Worm (Caenorhabditis elegans): Measurements from ENCODE around the gene C46E10.1.
"Not testable (repeated sequence)": the region's sequence is repeated elsewhere in the genome, so short reads cannot be mapped to it uniquely, and the experiment has no call there.

Gene C46E10.1

DNA sequence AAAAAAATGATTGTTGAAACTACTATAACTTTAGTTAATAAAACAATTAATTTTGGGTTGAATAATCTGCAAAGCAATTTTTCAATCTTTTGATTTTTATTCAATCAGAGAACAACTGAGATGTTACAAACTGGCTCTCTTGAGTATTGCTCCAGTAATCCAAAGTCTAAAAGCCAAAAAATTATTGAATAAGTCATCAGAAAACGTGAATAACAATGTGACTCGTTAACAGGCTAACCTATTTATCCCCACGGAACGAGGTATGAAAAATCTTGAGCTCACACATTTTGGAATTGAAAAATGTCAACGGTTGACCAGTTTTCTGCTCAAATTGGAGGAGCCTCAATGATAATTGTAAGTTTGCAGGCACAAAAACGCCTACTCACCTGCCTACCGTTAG, 33.5 kb downstream of the C46E10.1 start, which contains the start of gene srx-111:
TSS of gene srx-111 (plus strand) at position 301 of the 400 bp plus-strand sequence.
- TF ChIP-seq nhr-237 (tag; optimal IDR thresholded peaks at IDR 0.05) = no peak
- TF ChIP-seq fkh-4 (tag; optimal IDR thresholded peaks at IDR 0.05; ENCODE audit: borderline replicate concordance) = no peak
- TF ChIP-seq pqm-1 (tag; optimal IDR thresholded peaks at IDR 0.05) = no peak
- TF ChIP-seq nhr-90 (tag; optimal IDR thresholded peaks at IDR 0.05; ENCODE audit: poor library complexity) = no peak
- no peak for TF ChIP-seq ceh-90 (tag; optimal IDR thresholded peaks at IDR 0.05)

DNA sequence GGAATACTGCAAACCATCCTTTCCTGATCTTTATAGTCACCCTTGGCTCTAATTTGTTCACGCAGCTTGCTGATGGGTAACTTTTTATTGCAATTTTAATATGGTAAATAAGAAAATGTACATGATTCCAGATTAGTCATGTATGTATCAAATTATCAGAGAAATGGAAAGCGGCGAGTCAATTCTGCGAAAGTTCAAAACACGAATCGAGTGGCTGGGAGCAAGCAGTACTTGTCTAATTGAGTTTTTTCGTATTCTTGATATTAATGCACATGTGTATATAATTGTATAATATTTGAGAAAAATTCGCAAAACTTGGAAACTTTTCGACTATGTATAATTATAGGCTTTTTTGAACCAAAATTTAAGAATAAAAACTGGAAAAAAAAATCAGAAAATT, 35.0 kb downstream of the C46E10.1 start, which contains the start of gene T24E12.12:
TSS of gene T24E12.12 (plus strand) at position 281 of the 400 bp plus-strand sequence.
- TF ChIP-seq elt-2 (tag; optimal IDR thresholded peaks at IDR 0.05) (no peak), jun-1 (tag; optimal IDR thresholded peaks at IDR 0.05) (no peak), nhr-47 (tag; optimal IDR thresholded peaks at IDR 0.05) (no peak), tbx-2 (tag; optimal IDR thresholded peaks at IDR 0.05) (no peak), hpl-2 (GFP tag; optimal IDR thresholded peaks at IDR 0.05) (no peak), nhr-71 (tag; optimal IDR thresholded peaks at IDR 0.05) (peak; percentile 52), zag-1 (tag; optimal IDR thresholded peaks at IDR 0.05) (no peak), fkh-8 (tag; optimal IDR thresholded peaks at IDR 0.05) (peak; percentile 55), C04F5.9 (tag; optimal IDR thresholded peaks at IDR 0.05) (no peak)

- not testable (repeated sequence) for TF ChIP-seq lin-35 (GFP tag; optimal IDR thresholded peaks at IDR 0.05); aly-2 (tag; optimal IDR thresholded peaks at IDR 0.05); nhr-90 (tag; optimal IDR thresholded peaks at IDR 0.05; ENCODE audit: poor library complexity)
Measured at ce11 chrII:3761599-3761998, 37.6 kb downstream of the C46E10.1 start, which contains the start of gene T24E12.6. TSS of gene T24E12.6 (minus strand) at chrII:3761699.

ce11 chrII:3764486-3764885, 40.5 kb downstream of the C46E10.1 start, which contains the start of gene srx-112:
TSS of gene srx-112 (minus strand) at chrII:3764586.
- TF ChIP-seq pax-3 (tag; optimal IDR thresholded peaks at IDR 0.05) = no peak
- no peak for TF ChIP-seq egl-13 (tag; optimal IDR thresholded peaks at IDR 0.05)
- no peak for TF ChIP-seq aly-2 (tag; optimal IDR thresholded peaks at IDR 0.05)
- no peak for TF ChIP-seq nhr-77 (tag; optimal IDR thresholded peaks at IDR 0.05)
- TF ChIP-seq fkh-4 (tag; optimal IDR thresholded peaks at IDR 0.05; ENCODE audit: borderline replicate concordance) = no peak
- TF ChIP-seq vab-15 (tag; optimal IDR thresholded peaks at IDR 0.05) = no peak
- no peak for TF ChIP-seq grh-1 (GFP tag; IDR thresholded peaks at IDR 0.05)
- TF ChIP-seq snpc-4 (tag; optimal IDR thresholded peaks at IDR 0.05) = no peak
- TF ChIP-seq ceh-63 (GFP tag; optimal IDR thresholded peaks at IDR 0.05) = no peak
- TF ChIP-seq mep-1 (tag; optimal IDR thresholded peaks at IDR 0.05) = no peak
- no peak for TF ChIP-seq swsn-7 (tag; optimal IDR thresholded peaks at IDR 0.05)
- no peak for TF ChIP-seq egl-27 (tag; optimal IDR thresholded peaks at IDR 0.05)
- no peak for TF ChIP-seq zip-4 (GFP tag; optimal IDR thresholded peaks at IDR 0.05)

- no peak for TF ChIP-seq unc-98 (GFP tag; IDR thresholded peaks at IDR 0.05)
- TF ChIP-seq alr-1 (tag; optimal IDR thresholded peaks at IDR 0.05; ENCODE audit: borderline replicate concordance) = no peak
- TF ChIP-seq aly-2 (tag; optimal IDR thresholded peaks at IDR 0.05) = no peak
- no peak for TF ChIP-seq mab-9 (GFP tag; IDR thresholded peaks at IDR 0.05)
- no peak for TF ChIP-seq ztf-4 (tag; optimal IDR thresholded peaks at IDR 0.05)
- no peak for TF ChIP-seq egl-13 (tag; optimal IDR thresholded peaks at IDR 0.05)
- no peak for TF ChIP-seq swsn-7 (tag; optimal IDR thresholded peaks at IDR 0.05)
- TF ChIP-seq nhr-47 (tag; optimal IDR thresholded peaks at IDR 0.05) = no peak
- no peak for TF ChIP-seq ztf-11 (tag; optimal IDR thresholded peaks at IDR 0.05)
- no peak for TF ChIP-seq Y116A8C.19 (tag; optimal IDR thresholded peaks at IDR 0.05; ENCODE audit: borderline replicate concordance)
- TF ChIP-seq hpl-2 (GFP tag; optimal IDR thresholded peaks at IDR 0.05) = no peak
- no peak for TF ChIP-seq lin-39 (tag; optimal IDR thresholded peaks at IDR 0.05)
- no peak for TF ChIP-seq ceh-82 (tag; optimal IDR thresholded peaks at IDR 0.05)
- no peak for TF ChIP-seq xbp-1 (tag; optimal IDR thresholded peaks at IDR 0.05)
- TF ChIP-seq pax-3 (tag; optimal IDR thresholded peaks at IDR 0.05) = no peak
- no peak for TF ChIP-seq nhr-28 (tag; optimal IDR thresholded peaks at IDR 0.05)
- no peak for TF ChIP-seq tbx-2 (tag; optimal IDR thresholded peaks at IDR 0.05)
- TF ChIP-seq C04F5.9 (tag; optimal IDR thresholded peaks at IDR 0.05) = no peak
- TF ChIP-seq isw-1 (GFP tag; IDR thresholded peaks at IDR 0.05) = no peak
Measured at ce11 chrII:3771640-3772039, 47.6 kb downstream of the C46E10.1 start.

Data from whole organism, L1 larva.